Fruit fly (Drosophila melanogaster) whole organism, prepupa: ENCODE measurements around the gene CG42258.

ENCODE experiments used
- CG16779 ChIP-seq: fragments of 200-800 bp; sonication (Bioruptor generic); optimal IDR thresholded peaks from 3 replicates; lab custom pipeline; 2017; ENCODE audit warnings: missing biosample characterization, mild to moderate bottlenecking, missing genetic modification characterization
- Eip78C ChIP-seq: fragments of 200-800 bp; sonication (Bioruptor generic); peaks from one replicate; lab custom pipeline; 2016; ENCODE audit warnings: missing biosample characterization, missing genetic modification characterization
- Hr39 ChIP-seq: fragments of 200-800 bp; sonication (Bioruptor generic); optimal IDR thresholded peaks from 2 replicates; lab custom pipeline; 2016; ENCODE audit warnings: missing biosample characterization, missing genetic modification characterization
- lz ChIP-seq: fragments of 200-800 bp; sonication (Bioruptor generic); optimal IDR thresholded peaks from 3 replicates; lab custom pipeline; 2016; ENCODE audit warnings: missing biosample characterization, missing genetic modification characterization
- salr ChIP-seq, 2 experiments: fragments of 200-800 bp; sonication (Bioruptor generic); optimal IDR thresholded peaks; 3 replicates each; lab custom pipeline; 2016 to 2018; ENCODE audit warnings: missing biosample characterization in 2 of 2, missing genetic modification characterization in 2 of 2, mild to moderate bottlenecking in 1 of 2

dm6 chrX:12489991-12490390 lies 26.7 kb downstream of the CG42258 start, which contains the start of gene Lsp1alpha:
- TF ChIP-seq lz (GFP tag; lab: Kevin White, UChicago) (no peak), Hr39 (no peak), salr (GFP tag; optimal IDR thresholded peaks at IDR 0.05; lab: Kevin White, UChicago) (no peak), Eip78C (no peak), CG16779 (tag; lab: Kevin White, UChicago) (no peak)
